Worm (Caenorhabditis elegans) whole organism, L4 larva: ENCODE measurements around the gene nspe-5.
"Not testable (repeated sequence)": the region's sequence is repeated elsewhere in the genome, so short reads cannot be mapped to it uniquely, and the experiment has no call there.

Experiments
- ceh-62 ChIP-seq: sonication (generic microtip); optimal IDR thresholded peaks from 2 replicates; lab custom pipeline; 2017; ENCODE audit warnings: missing biosample characterization, missing genetic modification characterization
- gei-8 ChIP-seq: fragments of 200-800 bp; sonication (Bioruptor generic); optimal IDR thresholded peaks from 2 replicates; lab custom pipeline; 2018; ENCODE audit warnings: mild to moderate bottlenecking, missing genetic modification characterization, missing compliant biosample characterization
- snpc-4 ChIP-seq: fragments of 150-350 bp; optimal IDR thresholded peaks from 2 replicates; lab custom pipeline; 2014; ENCODE audit warnings: missing biosample characterization, missing genetic modification characterization
- zag-1 ChIP-seq: fragments of 150-350 bp; optimal IDR thresholded peaks from 2 replicates; lab custom pipeline; 2014; ENCODE audit warnings: missing biosample characterization, missing genetic modification characterization

DNA sequence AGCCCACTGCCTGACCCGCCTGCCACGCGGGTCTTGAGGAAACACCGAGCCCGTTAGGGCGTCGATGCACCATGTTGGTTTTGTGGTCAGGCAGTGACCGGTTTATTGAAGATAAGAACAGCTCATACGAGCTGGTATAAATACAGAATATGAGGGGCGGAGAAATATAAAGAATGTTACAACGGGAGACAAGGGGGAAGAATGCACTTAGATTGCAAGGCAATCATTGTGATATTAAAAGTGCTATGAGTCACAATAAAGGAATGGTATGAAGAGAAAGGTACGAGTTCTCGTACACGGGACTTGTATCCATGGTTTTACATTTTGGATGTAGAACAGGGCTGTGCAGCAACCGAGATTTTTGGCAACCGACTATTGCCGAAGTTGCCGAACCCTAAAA lies 4.2 kb upstream of the nspe-5 start, which contains the start of gene Y38E10A.14:
- not testable (repeated sequence) for TF ChIP-seq snpc-4 (tag; lab: Kevin White, UChicago); zag-1 (tag; lab: Kevin White, UChicago); gei-8; ceh-62 (tag; lab: Kevin White, UChicago)
